Worm (Caenorhabditis elegans) whole organism, late embryonic: ENCODE data around the gene pola-1.

Source experiments
- F13H6.1 ChIP-seq: sonication (generic microtip); optimal IDR thresholded peaks from 2 replicates; lab custom pipeline; 2016; ENCODE audit warnings: missing genetic modification characterization, missing compliant biosample characterization
- K02D7.2 ChIP-seq: sonication (generic microtip); optimal IDR thresholded peaks from 2 replicates; lab custom pipeline; 2017; ENCODE audit warnings: mild to moderate bottlenecking, missing genetic modification characterization, missing compliant biosample characterization
- T23F11.4 ChIP-seq: fragments of 200-800 bp; sonication (Bioruptor generic); optimal IDR thresholded peaks from 2 replicates; lab custom pipeline; 2018; ENCODE audit warnings: mild to moderate bottlenecking, missing genetic modification characterization, missing compliant biosample characterization
- ahr-1 ChIP-seq: sonication (generic microtip); optimal IDR thresholded peaks from 2 replicates; lab custom pipeline; 2016; ENCODE audit warnings: missing genetic modification characterization, missing compliant biosample characterization
- ceh-18 ChIP-seq: sonication (generic microtip); optimal IDR thresholded peaks from 2 replicates; lab custom pipeline; 2016; ENCODE audit warnings: missing genetic modification characterization, missing compliant biosample characterization
- ceh-19 ChIP-seq: fragments of 200-800 bp; sonication (Bioruptor generic); optimal IDR thresholded peaks from 2 replicates; lab custom pipeline; 2018; ENCODE audit warnings: mild to moderate bottlenecking, missing genetic modification characterization, missing compliant biosample characterization
- ceh-2 ChIP-seq: sonication (generic microtip); optimal IDR thresholded peaks from 2 replicates; lab custom pipeline; 2016; ENCODE audit warnings: missing genotype, missing genetic modification characterization, missing compliant biosample characterization
- ceh-22 ChIP-seq: sonication (generic microtip); optimal IDR thresholded peaks from 2 replicates; lab custom pipeline; 2017; ENCODE audit warnings: missing biosample characterization, missing genetic modification characterization
- ceh-24 ChIP-seq: sonication (generic microtip); optimal IDR thresholded peaks from 2 replicates; lab custom pipeline; 2016; ENCODE audit warnings: mild to moderate bottlenecking, missing genetic modification characterization, missing compliant biosample characterization
- ceh-30 ChIP-seq: fragments of 150-350 bp; optimal IDR thresholded peaks from 2 replicates; lab custom pipeline; 2014; ENCODE audit warnings: missing biosample characterization, missing genetic modification characterization
- ceh-31 ChIP-seq: sonication (generic microtip); optimal IDR thresholded peaks from 2 replicates; lab custom pipeline; 2016; ENCODE audit warnings: missing genetic modification characterization, missing compliant biosample characterization
- ceh-45 ChIP-seq: fragments of 200-800 bp; sonication (Bioruptor generic); IDR thresholded peaks from 2 replicates; pipeline ENCODE4 v1.3.6; 2022; ENCODE audit warnings: missing genetic modification reagents, missing genetic modification characterization, missing compliant biosample characterization
- ceh-48 ChIP-seq: sonication (generic microtip); optimal IDR thresholded peaks from 2 replicates; lab custom pipeline; 2016; ENCODE audit warnings: missing genetic modification characterization, inconsistent platforms, missing compliant biosample characterization
- ceh-6 ChIP-seq: fragments of 200-800 bp; sonication (Bioruptor generic); optimal IDR thresholded peaks from 2 replicates; lab custom pipeline; 2018; ENCODE audit warnings: mild to moderate bottlenecking, missing genetic modification characterization, missing compliant biosample characterization
- eyg-1 ChIP-seq: sonication (generic microtip); optimal IDR thresholded peaks from 2 replicates; lab custom pipeline; 2016; ENCODE audit warnings: missing genotype, missing genetic modification characterization, missing compliant biosample characterization
- gmeb-2 ChIP-seq: sonication (generic microtip); optimal IDR thresholded peaks from 2 replicates; lab custom pipeline; 2016; ENCODE audit warnings: missing genetic modification characterization, inconsistent platforms, missing compliant biosample characterization
- hlh-13 ChIP-seq: fragments of 200-800 bp; sonication (Bioruptor generic); optimal IDR thresholded peaks from 2 replicates; lab custom pipeline; 2018; ENCODE audit warnings: mild to moderate bottlenecking, missing genetic modification characterization, missing compliant biosample characterization
- hlh-8 ChIP-seq: sonication (generic microtip); optimal IDR thresholded peaks from 2 replicates; lab custom pipeline; 2016; ENCODE audit warnings: missing genotype, missing genetic modification characterization, missing compliant biosample characterization
- madf-2 ChIP-seq: sonication (generic microtip); optimal IDR thresholded peaks from 2 replicates; lab custom pipeline; 2017; ENCODE audit warnings: missing genetic modification characterization, missing compliant biosample characterization
- mec-3 ChIP-seq: sonication (generic microtip); optimal IDR thresholded peaks from 2 replicates; lab custom pipeline; 2016; ENCODE audit warnings: borderline replicate concordance, missing genetic modification characterization, missing compliant biosample characterization
- nfya-1 ChIP-seq: sonication (generic microtip); optimal IDR thresholded peaks from 2 replicates; lab custom pipeline; 2017; ENCODE audit warnings: missing genetic modification characterization, mild to moderate bottlenecking, missing compliant biosample characterization, antibody characterized with exemption, moderate library complexity
- nhr-11 ChIP-seq: fragments of 150-350 bp; optimal IDR thresholded peaks from 2 replicates; lab custom pipeline; 2014; ENCODE audit warnings: missing biosample characterization, missing genetic modification characterization
- nhr-232 ChIP-seq: sonication (generic microtip); optimal IDR thresholded peaks from 2 replicates; lab custom pipeline; 2016; ENCODE audit warnings: missing genetic modification characterization, missing compliant biosample characterization
- npax-4 ChIP-seq: sonication (generic microtip); optimal IDR thresholded peaks from 2 replicates; lab custom pipeline; 2016; ENCODE audit warnings: missing genetic modification characterization, missing compliant biosample characterization
- odd-2 ChIP-seq: sonication (generic microtip); optimal IDR thresholded peaks from 2 replicates; lab custom pipeline; 2017; ENCODE audit warnings: antibody characterized with exemption, mild to moderate bottlenecking, missing genetic modification characterization, missing compliant biosample characterization
- pax-1 ChIP-seq: fragments of 150-350 bp; optimal IDR thresholded peaks from 2 replicates; lab custom pipeline; 2014; ENCODE audit warnings: missing biosample characterization, missing genetic modification characterization
- pros-1 ChIP-seq: fragments of 150-350 bp; optimal IDR thresholded peaks from 2 replicates; lab custom pipeline; 2014; ENCODE audit warnings: missing biosample characterization, missing genetic modification reagents, missing genetic modification characterization
- rnt-1 ChIP-seq: sonication (generic microtip); optimal IDR thresholded peaks from 2 replicates; lab custom pipeline; 2016; ENCODE audit warnings: missing genetic modification characterization, missing compliant biosample characterization
- sdc-2 ChIP-seq: sonication (generic microtip); optimal IDR thresholded peaks from 2 replicates; lab custom pipeline; 2016; ENCODE audit warnings: missing genotype, missing genetic modification characterization, missing compliant biosample characterization
- syd-9 ChIP-seq: sonication (generic microtip); optimal IDR thresholded peaks from 2 replicates; lab custom pipeline; 2016; ENCODE audit warnings: mild to moderate bottlenecking, missing genetic modification characterization, moderate library complexity, missing compliant biosample characterization
- unc-3 ChIP-seq, 2 experiments: fragments of 200-800 bp in 1 of 2; sonication (Bioruptor generic) in 1 of 2; sonication (generic microtip) in 1 of 2; conservative IDR thresholded peaks in 1 of 2; optimal IDR thresholded peaks in 1 of 2; 2 replicates each; pipeline versions ENCODE4 v1.3.6 to Lab custom; 2016 to 2022; ENCODE audit warnings: missing compliant biosample characterization in 2 of 2, missing genetic modification characterization in 2 of 2, missing genetic modification reagents in 1 of 2
- unc-42 ChIP-seq: sonication (generic microtip); optimal IDR thresholded peaks from 2 replicates; lab custom pipeline; 2016; ENCODE audit warnings: missing genotype, missing genetic modification characterization, missing compliant biosample characterization
- unc-55 ChIP-seq: sonication (generic microtip); optimal IDR thresholded peaks from 2 replicates; lab custom pipeline; 2017; ENCODE audit warnings: missing biosample characterization, missing genetic modification reagents, missing genetic modification characterization
- zip-5 ChIP-seq: sonication (generic microtip); optimal IDR thresholded peaks from 2 replicates; lab custom pipeline; 2016; ENCODE audit warnings: missing genetic modification characterization, missing compliant biosample characterization
- ztf-16 ChIP-seq: sonication (generic microtip); optimal IDR thresholded peaks from 2 replicates; lab custom pipeline; 2017; ENCODE audit warnings: missing genetic modification characterization, missing compliant biosample characterization

Gene pola-1

DNA sequence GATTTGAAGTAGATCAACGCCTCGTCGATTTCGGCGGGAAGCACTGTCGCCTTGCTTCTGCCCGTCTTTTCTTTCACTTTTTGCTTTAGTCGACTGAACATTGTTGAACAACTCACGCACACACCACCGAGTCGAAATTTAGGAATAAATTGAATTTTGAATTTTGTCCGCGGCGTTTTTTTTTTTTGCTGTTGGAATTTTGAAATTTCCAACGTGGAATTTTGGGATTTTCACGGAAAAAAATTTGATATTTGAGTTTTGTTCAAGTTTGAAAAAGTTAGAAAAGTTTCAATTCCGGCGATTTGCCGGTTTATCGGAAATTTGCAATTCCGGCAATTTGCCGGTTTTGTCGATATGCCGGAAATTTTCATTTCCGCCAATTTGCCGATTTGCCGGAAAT is 14.9 kb downstream of the pola-1 start, which contains the start of gene Y47D3A.31:
TSS of gene Y47D3A.31 (minus strand) at position 101 of the 400 bp plus-strand sequence.
- no peak for TF ChIP-seq sdc-2 (tag; lab: Kevin White, UChicago)
- TF ChIP-seq unc-42, result no peak
- TF ChIP-seq F13H6.1 (tag; lab: Kevin White, UChicago), result no peak
- no peak for TF ChIP-seq syd-9 (tag; lab: Kevin White, UChicago)
- TF ChIP-seq T23F11.4 (GFP tag; lab: Kevin White, UChicago), result no peak

DNA sequence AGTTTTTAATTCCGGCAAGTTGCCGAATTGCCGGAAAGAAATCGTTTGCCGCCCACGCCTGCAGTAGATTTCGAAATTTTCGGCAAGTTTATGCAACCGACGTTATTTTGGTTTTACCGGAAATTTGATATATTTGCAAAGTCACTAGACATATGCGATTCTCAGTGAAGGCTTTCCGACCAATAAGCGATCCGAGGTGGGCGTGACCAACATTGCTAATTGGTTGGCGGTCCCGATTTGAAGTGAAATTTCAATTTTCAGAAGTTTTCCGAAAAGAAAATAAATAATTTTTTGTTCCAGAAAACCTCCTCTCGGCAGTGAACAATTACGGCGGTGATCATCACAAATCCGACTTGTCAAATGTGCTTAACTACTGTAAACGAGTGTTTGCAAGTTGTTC is 15.7 kb downstream of the pola-1 start:
- TF ChIP-seq ceh-18 (tag; lab: Kevin White, UChicago), result no peak
- TF ChIP-seq syd-9 (tag; lab: Kevin White, UChicago), result no peak
- no peak for TF ChIP-seq ahr-1 (tag; lab: Kevin White, UChicago)
- no peak for TF ChIP-seq ceh-45 (GFP tag; lab: Robert Waterston, UW)
- TF ChIP-seq ceh-6 (GFP tag; lab: Kevin White, UChicago), result no peak
- no peak for TF ChIP-seq hlh-8 (tag; lab: Kevin White, UChicago)
- peak; percentile 67 for TF ChIP-seq nfya-1
- no peak for TF ChIP-seq nhr-232

DNA sequence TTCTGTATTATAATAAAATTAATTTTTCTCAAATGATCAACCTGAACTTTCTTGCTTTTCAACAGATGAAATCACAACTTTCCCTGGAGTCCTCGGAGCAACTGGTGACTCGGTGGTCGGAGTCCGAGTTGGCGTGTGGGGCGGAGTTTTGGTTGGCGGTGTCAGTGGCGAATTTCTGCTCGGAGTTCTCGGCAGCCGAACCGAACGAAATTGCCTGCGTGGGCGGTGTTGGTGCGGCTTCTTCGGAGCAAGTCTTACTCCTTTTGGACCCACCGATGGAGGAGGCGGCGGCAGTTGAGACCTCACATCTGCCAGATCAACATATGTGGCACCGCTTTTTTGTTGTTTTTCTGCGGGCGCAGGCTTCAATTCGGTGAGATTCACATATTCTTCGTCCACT is 27.4 kb downstream of the pola-1 start:
- no peak for TF ChIP-seq zip-5 (tag; lab: Kevin White, UChicago)
- no peak for TF ChIP-seq madf-2 (tag; lab: Kevin White, UChicago)
- no peak for TF ChIP-seq unc-55
- no peak for TF ChIP-seq ceh-2 (tag; lab: Kevin White, UChicago)
- no peak for TF ChIP-seq hlh-13 (GFP tag; lab: Kevin White, UChicago)
- no peak for TF ChIP-seq K02D7.2 (tag; lab: Kevin White, UChicago)
- TF ChIP-seq mec-3, result no peak
- TF ChIP-seq rnt-1 (tag; lab: Kevin White, UChicago), result no peak
- TF ChIP-seq npax-4 (tag; lab: Kevin White, UChicago), result no peak
- no peak for TF ChIP-seq unc-42
- no peak for TF ChIP-seq pax-1
- no peak for TF ChIP-seq odd-2 (tag; lab: Kevin White, UChicago)
- TF ChIP-seq, all 69 proteins: peak for 0

DNA sequence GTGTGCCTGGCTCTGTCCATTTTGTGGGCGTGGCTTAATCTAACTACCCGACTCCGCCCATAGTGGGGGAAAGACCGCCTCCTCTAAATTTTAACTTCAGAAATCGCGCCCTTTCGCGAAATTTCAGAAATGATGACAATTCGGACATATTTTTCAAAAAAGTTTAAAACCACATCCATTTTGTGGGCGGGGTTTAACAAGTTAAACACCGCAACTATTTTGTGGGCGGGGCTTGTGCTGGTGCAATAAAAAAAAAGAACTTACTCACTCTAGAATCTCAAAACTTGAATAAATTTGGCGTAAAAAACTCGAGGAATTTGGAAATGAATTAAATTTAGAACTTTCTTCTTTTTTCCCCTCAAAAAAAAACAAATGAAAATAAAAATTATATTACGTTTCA is 28.3 kb downstream of the pola-1 start:
- TF ChIP-seq syd-9 (tag; lab: Kevin White, UChicago) (no peak), ceh-24 (no peak), gmeb-2 (tag; lab: Kevin White, UChicago) (no peak), unc-3 (GFP tag; conservative IDR thresholded peaks at IDR 0.05; lab: Robert Waterston, UW) (no peak), unc-3 (tag; optimal IDR thresholded peaks at IDR 0.05; lab: Kevin White, UChicago) (no peak), F13H6.1 (tag; lab: Kevin White, UChicago) (no peak), nhr-11 (tag; lab: Kevin White, UChicago) (no peak), ceh-19 (no peak), eyg-1 (tag; lab: Kevin White, UChicago) (no peak), ceh-22 (tag; lab: Kevin White, UChicago) (no peak), ztf-16 (no peak), pros-1 (tag; lab: Kevin White, UChicago) (no peak), hlh-8 (tag; lab: Kevin White, UChicago) (no peak), ceh-31 (tag; lab: Kevin White, UChicago) (no peak), npax-4 (tag; lab: Kevin White, UChicago) (no peak)

DNA sequence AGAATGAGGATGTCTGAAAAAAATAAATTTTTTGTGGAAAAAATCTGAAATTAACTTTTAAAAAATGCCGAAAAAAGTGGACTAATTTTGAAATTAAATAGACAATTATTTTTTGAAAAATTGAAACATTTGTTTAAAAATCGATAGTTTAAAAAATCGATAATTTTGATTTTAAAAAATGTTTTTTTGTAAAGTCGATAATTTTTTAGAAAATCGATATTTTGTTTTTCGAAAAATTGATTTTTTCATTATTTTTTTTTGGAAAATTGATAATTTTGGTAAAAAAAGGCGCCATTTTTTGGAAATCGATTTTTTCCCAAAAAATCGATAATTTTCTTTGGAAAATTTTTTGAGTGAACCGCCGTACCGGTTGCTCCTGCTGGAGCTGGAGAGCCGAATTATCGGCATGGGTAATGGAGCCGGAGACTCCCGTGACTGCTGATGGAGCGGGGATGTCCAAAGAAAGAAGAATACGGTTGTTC is 30.0 kb downstream of the pola-1 start:
- TF ChIP-seq ceh-48 (tag; lab: Kevin White, UChicago) (peak; percentile 27), ceh-30 (tag; lab: Kevin White, UChicago) (no peak)
